Fruit fly (Drosophila melanogaster): Measurements from ENCODE around the gene Mur18B.

Gene Mur18B

dm6 chrX:19225304-19225640, 12.2 kb downstream of the Mur18B start:
- 0 out of 2 replicates have a peak, but pooled peaks have one; percentile 13 for TF ChIP-seq CG32532 (GFP tag; IDR thresholded peaks at IDR 0.05)
- TF ChIP-seq CG6175 (GFP tag; IDR thresholded peaks at IDR 0.05): peak; percentile 62; the same call in 1 of the 3 replicates
- TF ChIP-seq CG12769 (tag; optimal IDR thresholded peaks at IDR 0.05): peak; percentile 55
- TF ChIP-seq crol (GFP tag; IDR thresholded peaks at IDR 0.05): peak; percentile 83
- no peak for TF ChIP-seq CG31224 (GFP tag; IDR thresholded peaks at IDR 0.05)
- TF ChIP-seq Med (GFP tag): peak; percentile 55
- no peak for TF ChIP-seq CG32767 (GFP tag; IDR thresholded peaks at IDR 0.05)
- TF ChIP-seq sr (GFP tag; IDR thresholded peaks at IDR 0.05): 0 out of 3 replicates have a peak, but pooled peaks have one; percentile 43
- TF ChIP-seq rib (GFP tag; IDR thresholded peaks at IDR 0.05): peak; percentile 32; the same call in 1 of the 2 replicates
- TF ChIP-seq CG13296 (GFP tag; optimal IDR thresholded peaks at IDR 0.05): no peak
- peak; percentile 20 for TF ChIP-seq CG8924 (tag; optimal IDR thresholded peaks at IDR 0.05)
- no peak for TF ChIP-seq E2f2 (GFP tag; IDR thresholded peaks at IDR 0.05)
- TF ChIP-seq CkIIα-i1 (GFP tag; IDR thresholded peaks at IDR 0.05): no peak
- TF ChIP-seq pan (optimal IDR thresholded peaks at IDR 0.05): no peak
- peak in 1 of 2 experiments; percentile 20 for TF ChIP-seq pan (GFP tag; optimal IDR thresholded peaks at IDR 0.05 in 1 of 2, IDR thresholded peaks at IDR 0.05 in 1 of 2)
- peak; percentile 13 for TF ChIP-seq CG13775 (GFP tag; optimal IDR thresholded peaks at IDR 0.05)
- no peak for TF ChIP-seq sob (GFP tag; IDR thresholded peaks at IDR 0.05)
- peak; percentile 26 for TF ChIP-seq nom (GFP tag; optimal IDR thresholded peaks at IDR 0.05)
- TF ChIP-seq hth (optimal IDR thresholded peaks at IDR 0.05): no peak
- TF ChIP-seq CG9437 (GFP tag; optimal IDR thresholded peaks at IDR 0.05): peak; percentile 26
- TF ChIP-seq CG4328 (GFP tag; optimal IDR thresholded peaks at IDR 0.05): no peak
- TF ChIP-seq CG17361 (GFP tag; IDR thresholded peaks at IDR 0.05): peak; percentile 26; the same call in 2 of the 3 replicates
- TF ChIP-seq dmrt11E (tag; optimal IDR thresholded peaks at IDR 0.05): no peak
- peak; percentile 64 for TF ChIP-seq Blimp-1 (GFP tag; optimal IDR thresholded peaks at IDR 0.05)
- TF ChIP-seq CG15269 (tag; optimal IDR thresholded peaks at IDR 0.05): no peak
- TF ChIP-seq CG4820 (GFP tag; optimal IDR thresholded peaks at IDR 0.05): no peak
- no peak for TF ChIP-seq Dp (GFP tag; optimal IDR thresholded peaks at IDR 0.05)
- TF ChIP-seq gfzf (GFP tag; optimal IDR thresholded peaks at IDR 0.05): no peak
- no peak for TF ChIP-seq zen (tag; optimal IDR thresholded peaks at IDR 0.05)
- no peak for TF ChIP-seq CG14860 (GFP tag; IDR thresholded peaks at IDR 0.05; ENCODE audit: partially characterized antibody)
- no peak for TF ChIP-seq CG7963 (GFP tag; IDR thresholded peaks at IDR 0.05; ENCODE audit: partially characterized antibody)
- TF ChIP-seq CG5953 (GFP tag; IDR thresholded peaks at IDR 0.05): no peak
- TF ChIP-seq Ets65A (GFP tag): peak; percentile 3
- TF ChIP-seq trem (tag; optimal IDR thresholded peaks at IDR 0.05): no peak
- 0 out of 4 replicates have a peak, but pooled peaks have one; percentile 17 for TF ChIP-seq chinmo (GFP tag; IDR thresholded peaks at IDR 0.05; ENCODE audit: partially characterized antibody)
- TF ChIP-seq CG10462 (GFP tag; optimal IDR thresholded peaks at IDR 0.05): no peak
- no peak for TF ChIP-seq CG15601 (tag; optimal IDR thresholded peaks at IDR 0.05)
- TF ChIP-seq CG12659 (GFP tag; optimal IDR thresholded peaks at IDR 0.05): no peak
- TF ChIP-seq CG9932 (GFP tag; IDR thresholded peaks at IDR 0.05): 0 out of 2 replicates have a peak, but pooled peaks have one; percentile 8
- no peak for TF ChIP-seq CG12391 (tag; optimal IDR thresholded peaks at IDR 0.05)
- no peak for TF ChIP-seq tx (GFP tag; optimal IDR thresholded peaks at IDR 0.05)
- no peak for TF ChIP-seq CG10979 (tag; optimal IDR thresholded peaks at IDR 0.05)
- no peak for TF ChIP-seq slp2 (GFP tag; optimal IDR thresholded peaks at IDR 0.05)
- no peak for TF ChIP-seq Ravus (GFP tag; IDR thresholded peaks at IDR 0.05)
- no peak for TF ChIP-seq ab (GFP tag; optimal IDR thresholded peaks at IDR 0.05)
